Fruit fly (Drosophila melanogaster) whole organism, embryonic: Measurements from ENCODE around the gene E23.
A peak's percentile ranks its signal among the peaks of the same experiment; 100 is the strongest.

Experiments used
- Atf-2 ChIP-seq: fragments of 200-800 bp; sonication (Bioruptor generic); optimal IDR thresholded peaks from 2 replicates; lab custom pipeline; 2016; ENCODE audit warnings: missing biosample characterization, missing genetic modification characterization
- BtbVII ChIP-seq: fragments of 200-800 bp; sonication (Bioruptor generic); optimal IDR thresholded peaks from 3 replicates; lab custom pipeline; 2017; ENCODE audit warnings: missing biosample characterization, mild to moderate bottlenecking, missing genetic modification characterization
- CG10267 ChIP-seq: fragments of 200-800 bp; sonication (Bioruptor generic); optimal IDR thresholded peaks from 2 replicates; lab custom pipeline; 2018; ENCODE audit warnings: missing biosample characterization, mild to moderate bottlenecking, missing genetic modification characterization, moderate library complexity
- CG10959 ChIP-seq: fragments of 200-800 bp; sonication (Bioruptor generic); IDR thresholded peaks from 2 replicates; pipeline ENCODE4 v1.3.6; 2022; ENCODE audit warnings: missing biosample characterization, missing genetic modification characterization
- CG11093 ChIP-seq: fragments of 200-800 bp; sonication (Bioruptor generic); IDR thresholded peaks from 3 replicates; pipeline ENCODE4 v1.3.6; 2022; ENCODE audit warnings: missing biosample characterization, missing genetic modification characterization
- CG11398 ChIP-seq: fragments of 200-800 bp; sonication (Bioruptor generic); optimal IDR thresholded peaks from 2 replicates; lab custom pipeline; 2016; ENCODE audit warnings: missing biosample characterization, missing genetic modification characterization
- CG11723 ChIP-seq: fragments of 200-800 bp; sonication (Bioruptor generic); optimal IDR thresholded peaks from 2 replicates; lab custom pipeline; 2017; ENCODE audit warnings: missing biosample characterization, mild to moderate bottlenecking, missing genetic modification characterization
- CG14710 ChIP-seq: fragments of 200-800 bp; sonication (Bioruptor generic); optimal IDR thresholded peaks from 3 replicates; lab custom pipeline; 2019; ENCODE audit warnings: missing biosample characterization, mild to moderate bottlenecking, missing genetic modification characterization, moderate library complexity
- CG15011 ChIP-seq: fragments of 200-800 bp; sonication (Bioruptor generic); optimal IDR thresholded peaks from 3 replicates; lab custom pipeline; 2018; ENCODE audit warnings: missing biosample characterization, mild to moderate bottlenecking, missing genetic modification characterization
- CG15479 ChIP-seq: fragments of 200-800 bp; sonication (Bioruptor generic); optimal IDR thresholded peaks from 3 replicates; lab custom pipeline; 2019; ENCODE audit warnings: missing biosample characterization, mild to moderate bottlenecking, missing genetic modification characterization, moderate library complexity
- CG1603 ChIP-seq: fragments of 200-800 bp; sonication (Bioruptor generic); optimal IDR thresholded peaks from 2 replicates; lab custom pipeline; 2019; ENCODE audit warnings: missing biosample characterization, mild to moderate bottlenecking, missing genetic modification characterization, moderate library complexity
- CG16813 ChIP-seq: fragments of 200-800 bp; sonication (Bioruptor generic); IDR thresholded peaks from 3 replicates; pipeline ENCODE4 v1.3.6; 2022; ENCODE audit warnings: missing biosample characterization, missing genetic modification characterization; ENCODE audit not compliant: partially characterized antibody
- CG17385 ChIP-seq: fragments of 200-800 bp; sonication (Bioruptor generic); optimal IDR thresholded peaks from 3 replicates; lab custom pipeline; 2018; ENCODE audit warnings: missing biosample characterization, mild to moderate bottlenecking, missing genetic modification characterization
- CG18262 ChIP-seq: fragments of 200-800 bp; optimal IDR thresholded peaks from 3 replicates; lab custom pipeline; 2019; ENCODE audit warnings: missing biosample characterization, mild to moderate bottlenecking, missing genetic modification characterization, moderate library complexity
- CG18764 ChIP-seq: fragments of 200-800 bp; sonication (Bioruptor generic); optimal IDR thresholded peaks from 3 replicates; lab custom pipeline; 2016; ENCODE audit warnings: missing biosample characterization, missing genetic modification characterization
- CG31388 ChIP-seq: fragments of 200-800 bp; sonication (Bioruptor generic); optimal IDR thresholded peaks from 2 replicates; lab custom pipeline; 2016; ENCODE audit warnings: missing biosample characterization, missing genetic modification characterization
- CG4328 ChIP-seq: fragments of 200-800 bp; sonication (Bioruptor generic); optimal IDR thresholded peaks from 3 replicates; lab custom pipeline; 2017; ENCODE audit warnings: missing biosample characterization, missing genetic modification reagents, missing genetic modification characterization
- CG6813 ChIP-seq: fragments of 200-800 bp; sonication (Bioruptor generic); optimal IDR thresholded peaks from 2 replicates; lab custom pipeline; 2017; ENCODE audit warnings: missing biosample characterization, missing genetic modification characterization, mild to moderate bottlenecking, moderate library complexity, missing genetic modification reagents
- CG7839 ChIP-seq: fragments of 200-800 bp; sonication (Bioruptor generic); optimal IDR thresholded peaks from 3 replicates; lab custom pipeline; 2018; ENCODE audit warnings: missing biosample characterization, mild to moderate bottlenecking, missing genetic modification characterization, moderate library complexity
- CG7963 ChIP-seq: fragments of 200-800 bp; sonication (Bioruptor generic); IDR thresholded peaks from 3 replicates; pipeline ENCODE4 v1.3.6; 2022; ENCODE audit warnings: missing biosample characterization, missing genetic modification characterization; ENCODE audit not compliant: partially characterized antibody
- CG9437 ChIP-seq: fragments of 200-800 bp; sonication (Bioruptor generic); optimal IDR thresholded peaks from 2 replicates; lab custom pipeline; 2018; ENCODE audit warnings: missing biosample characterization, mild to moderate bottlenecking, missing genetic modification characterization
- CG9609 ChIP-seq: fragments of 200-800 bp; sonication (Bioruptor generic); optimal IDR thresholded peaks from 3 replicates; lab custom pipeline; 2016; ENCODE audit warnings: missing biosample characterization, missing genetic modification characterization
- Chrac-16 ChIP-seq: fragments of 200-800 bp; sonication (Bioruptor generic); optimal IDR thresholded peaks from 3 replicates; lab custom pipeline; 2016; ENCODE audit warnings: missing biosample characterization, missing genetic modification characterization
- D19A ChIP-seq: fragments of 200-800 bp; optimal IDR thresholded peaks from 3 replicates; lab custom pipeline; 2019; ENCODE audit warnings: missing biosample characterization, mild to moderate bottlenecking, missing genetic modification characterization, moderate library complexity
- Doc2 ChIP-seq: fragments of 200-800 bp; sonication (Bioruptor generic); IDR thresholded peaks from 2 replicates; pipeline ENCODE4 v1.3.6; 2022; ENCODE audit warnings: missing biosample characterization, missing genetic modification characterization
- E2f1 ChIP-seq: fragments of 200-800 bp; sonication (Bioruptor generic); IDR thresholded peaks from 2 replicates; pipeline ENCODE4 v1.3.6; 2022; ENCODE audit warnings: missing biosample characterization, missing genetic modification characterization
- E2f2 ChIP-seq: fragments of 200-800 bp; sonication (Bioruptor generic); IDR thresholded peaks from 2 replicates; pipeline ENCODE4 v1.3.6; 2022; ENCODE audit warnings: missing biosample characterization, missing genetic modification characterization
- Fer2 ChIP-seq: fragments of 200-800 bp; sonication (Bioruptor generic); optimal IDR thresholded peaks from 2 replicates; lab custom pipeline; 2018; ENCODE audit warnings: missing biosample characterization, mild to moderate bottlenecking, missing genetic modification characterization, moderate library complexity
- Hr39 ChIP-seq: fragments of >200 bp; optimal IDR thresholded peaks from 2 replicates; lab custom pipeline; 2017
- Hr51 ChIP-seq, 2 experiments: fragments of 200-800 bp; sonication (Bioruptor generic); optimal IDR thresholded peaks; 2 replicates in 1 of 2; 3 replicates in 1 of 2; lab custom pipeline; 2016 to 2018; ENCODE audit warnings: missing biosample characterization in 2 of 2, missing genetic modification characterization in 2 of 2, mild to moderate bottlenecking in 1 of 2, moderate library complexity in 1 of 2
- Nf-YA ChIP-seq: fragments of 200-800 bp; sonication (Bioruptor generic); IDR thresholded peaks from 2 replicates; pipeline ENCODE4 v1.3.6; 2022; ENCODE audit warnings: missing biosample characterization, missing genetic modification characterization
- Ptx1 ChIP-seq: fragments of 200-800 bp; sonication (Bioruptor generic); IDR thresholded peaks from 2 replicates; pipeline ENCODE4 v1.3.6; 2022; ENCODE audit warnings: missing biosample characterization, missing genetic modification characterization
- Side ChIP-seq: fragments of 200-800 bp; sonication (Bioruptor generic); optimal IDR thresholded peaks from 2 replicates; lab custom pipeline; 2016; ENCODE audit warnings: missing biosample characterization, missing genetic modification characterization
- Sin3A ChIP-seq: fragments of >200 bp; optimal IDR thresholded peaks from 2 replicates; lab custom pipeline; 2018
- Stat92E ChIP-seq, 3 experiments: fragments of >200 bp in 2 of 3; fragments of 200-800 bp in 1 of 3; sonication (Bioruptor generic) in 1 of 3; optimal IDR thresholded peaks; 2 replicates each; lab custom pipeline; 2017 to 2019; ENCODE audit warnings: missing biosample characterization in 3 of 3, missing genetic modification characterization in 3 of 3, mild to moderate bottlenecking in 1 of 3, moderate library complexity in 1 of 3
- ase ChIP-seq: fragments of 200-800 bp; sonication (Bioruptor generic); IDR thresholded peaks from 3 replicates; pipeline ENCODE4 v1.3.6; 2022; ENCODE audit warnings: missing biosample characterization, missing genetic modification characterization
- bab2 ChIP-seq: fragments of 200-800 bp; sonication (Bioruptor generic); optimal IDR thresholded peaks from 2 replicates; lab custom pipeline; 2016; ENCODE audit warnings: missing biosample characterization, missing genetic modification characterization
- bigmax ChIP-seq: fragments of 200-800 bp; sonication (Bioruptor generic); optimal IDR thresholded peaks from 2 replicates; lab custom pipeline; 2018; ENCODE audit warnings: missing biosample characterization, mild to moderate bottlenecking, missing genetic modification characterization
- bsh ChIP-seq, 2 experiments: fragments of 200-800 bp; sonication (Bioruptor generic); optimal IDR thresholded peaks; 2 replicates each; lab custom pipeline; 2017 to 2018; ENCODE audit warnings: mild to moderate bottlenecking in 2 of 2, missing biosample characterization in 2 of 2, missing genetic modification characterization in 2 of 2, moderate library complexity in 1 of 2
- corto ChIP-seq: fragments of 200-800 bp; sonication (Bioruptor generic); optimal IDR thresholded peaks from 2 replicates; lab custom pipeline; 2016; ENCODE audit warnings: missing biosample characterization, mild to moderate bottlenecking, missing genetic modification characterization, moderate library complexity
- hth ChIP-seq: fragments of >200 bp; optimal IDR thresholded peaks from 2 replicates; lab custom pipeline; 2017; ENCODE audit warnings: inconsistent platforms
- p53 ChIP-seq: fragments of 200-800 bp; sonication (Bioruptor generic); optimal IDR thresholded peaks from 2 replicates; lab custom pipeline; 2016; ENCODE audit warnings: missing biosample characterization, missing genetic modification characterization
- pan ChIP-seq, 4 experiments: fragments of >200 bp in 3 of 4; fragments of 200-800 bp in 1 of 4; sonication (Bioruptor generic) in 1 of 4; optimal IDR thresholded peaks in 3 of 4; IDR thresholded peaks in 1 of 4; 2 replicates each; pipeline versions ENCODE4 v1.3.6 to Lab custom; 2017 to 2022; ENCODE audit warnings: missing biosample characterization in 2 of 4, missing genetic modification characterization in 2 of 4, mixed read lengths in 1 of 4
- pita ChIP-seq: fragments of 200-800 bp; sonication (Bioruptor generic); optimal IDR thresholded peaks from 2 replicates; lab custom pipeline; 2017; ENCODE audit warnings: missing biosample characterization, mild to moderate bottlenecking, missing genetic modification characterization
- sens ChIP-seq: fragments of 200-800 bp; sonication (Bioruptor generic); peaks from one replicate; lab custom pipeline; 2016; ENCODE audit warnings: missing biosample characterization, missing genetic modification characterization
- seq ChIP-seq: fragments of 200-800 bp; sonication (Bioruptor generic); IDR thresholded peaks from 2 replicates; pipeline ENCODE4 v1.3.6; 2022; ENCODE audit warnings: missing biosample characterization, missing genetic modification characterization
- sisA ChIP-seq: fragments of 200-800 bp; sonication (Bioruptor generic); IDR thresholded peaks from 2 replicates; pipeline ENCODE4 v1.3.6; 2022; ENCODE audit warnings: missing biosample characterization, missing genetic modification characterization
- so ChIP-seq: fragments of 200-800 bp; sonication (Bioruptor generic); IDR thresholded peaks from 3 replicates; pipeline ENCODE4 v1.3.6; 2022; ENCODE audit warnings: missing biosample characterization, missing genetic modification characterization
- tgo ChIP-seq: fragments of 200-800 bp; sonication (Bioruptor generic); IDR thresholded peaks from 3 replicates; pipeline ENCODE4 v1.3.6; 2022; ENCODE audit warnings: missing biosample characterization, missing genetic modification characterization
- tx ChIP-seq: fragments of 200-800 bp; sonication (Bioruptor generic); optimal IDR thresholded peaks from 2 replicates; lab custom pipeline; 2016; ENCODE audit warnings: missing biosample characterization, missing genetic modification characterization

Gene E23

DNA sequence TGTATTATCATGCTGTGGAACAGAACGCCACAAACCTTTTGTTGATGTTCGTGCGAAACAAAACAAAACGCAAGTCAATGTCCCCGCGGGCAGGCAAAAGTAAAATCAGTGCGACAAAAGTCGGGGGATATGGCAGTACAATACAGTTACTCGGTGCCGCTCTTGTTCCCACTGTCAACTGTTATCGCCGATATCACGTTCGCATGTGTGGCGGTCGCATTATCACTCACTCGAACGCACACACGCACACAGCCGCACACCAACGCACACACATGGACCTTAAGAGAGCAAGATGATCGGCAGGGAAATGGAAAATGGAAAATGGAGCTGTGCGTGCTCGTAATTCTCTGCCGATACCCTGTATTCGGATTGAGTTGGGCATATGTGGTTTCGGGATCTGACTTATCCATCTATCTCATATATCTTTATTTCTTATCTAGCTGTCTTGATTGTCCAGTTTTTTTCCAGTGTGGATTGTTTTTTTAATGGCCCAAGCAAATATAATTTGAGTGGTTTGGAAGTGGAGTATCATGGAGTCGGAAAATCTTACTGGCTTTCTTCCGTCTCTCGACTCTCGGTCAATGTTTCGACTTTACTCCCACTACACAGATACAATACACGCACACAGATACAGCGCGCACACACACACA, 15.9 kb downstream of the E23 start:
- TF ChIP-seq D19A (tag; lab: Kevin White, UChicago) (peak; percentile 73), CG6813 (GFP tag; lab: Kevin White, UChicago) (peak; percentile 43), CG9609 (GFP tag; lab: Kevin White, UChicago) (peak; percentile 87), sens (GFP tag; lab: Kevin White, UChicago) (peak; percentile 98), CG10267 (tag; lab: Kevin White, UChicago) (peak; percentile 81), CG11723 (peak; percentile 45), CG1603 (tag; lab: Kevin White, UChicago) (peak; percentile 93), E2f2 (GFP tag; lab: Robert Waterston, UW) (peak; percentile 19; the same call in 1 of the 2 replicates), hth (no peak), CG7839 (peak; percentile 83), CG10959 (GFP tag; lab: Robert Waterston, UW) (peak; percentile 76), BtbVII (no peak), CG16813 (GFP tag; lab: Robert Waterston, UW) (no peak), tx (GFP tag; lab: Kevin White, UChicago) (peak; percentile 74), ase (GFP tag; lab: Robert Waterston, UW) (peak; percentile 76; the same call in 2 of the 3 replicates), Hr51 (GFP tag; optimal IDR thresholded peaks at IDR 0.05; lab: Kevin White, UChicago) (peak in 1 of 2 experiments; percentile 15), p53 (GFP tag; lab: Kevin White, UChicago) (peak; percentile 67), CG31388 (GFP tag; lab: Kevin White, UChicago) (peak; percentile 10), CG15011 (GFP tag; lab: Kevin White, UChicago) (no peak), CG15479 (GFP tag; lab: Kevin White, UChicago) (no peak), E2f1 (GFP tag; lab: Robert Waterston, UW) (peak; percentile 70), CG18262 (peak; percentile 91), Doc2 (no peak), corto (GFP tag; lab: Kevin White, UChicago) (no peak), Hr39 (no peak), Ptx1 (GFP tag; lab: Robert Waterston, UW) (peak; percentile 80), bigmax (GFP tag; lab: Kevin White, UChicago) (no peak), seq (GFP tag; lab: Robert Waterston, UW) (no peak), Stat92E (GFP tag; optimal IDR thresholded peaks at IDR 0.05; lab: Kevin White, UChicago) (peak in 1 of 3 experiments; percentile 50), CG18764 (peak; percentile 85), Side (GFP tag; lab: Kevin White, UChicago) (peak; percentile 81), Nf-YA (peak; percentile 65), Chrac-16 (GFP tag; lab: Kevin White, UChicago) (peak; percentile 86), sisA (GFP tag; lab: Robert Waterston, UW) (peak; percentile 91), so (GFP tag; lab: Robert Waterston, UW) (peak; percentile 45; the same call in 1 of the 3 replicates), pita (GFP tag; lab: Kevin White, UChicago) (no peak), Sin3A (lab: Kevin White, UChicago) (no peak), pan (optimal IDR thresholded peaks at IDR 0.05; lab: Kevin White, UChicago) (no peak), pan (GFP tag; optimal IDR thresholded peaks at IDR 0.05 in 1 of 2, IDR thresholded peaks at IDR 0.05 in 1 of 2) (peak in 1 of 2 experiments; percentile 71), Atf-2 (GFP tag; lab: Kevin White, UChicago) (peak; percentile 86), CG7963 (GFP tag; lab: Robert Waterston, UW) (no peak), CG17385 (GFP tag; lab: Kevin White, UChicago) (peak; percentile 66), CG9437 (GFP tag; lab: Kevin White, UChicago) (peak; percentile 66), CG14710 (peak; percentile 88), bsh (GFP tag; optimal IDR thresholded peaks at IDR 0.05; lab: Kevin White, UChicago) (peak; percentile 68 to 96), CG11093 (GFP tag; lab: Robert Waterston, UW) (peak; percentile 83), Fer2 (tag; lab: Kevin White, UChicago) (no peak), CG11398 (GFP tag; lab: Kevin White, UChicago) (peak; percentile 79), bab2 (GFP tag; lab: Kevin White, UChicago) (peak; percentile 74), tgo (GFP tag; lab: Robert Waterston, UW) (peak; percentile 65), CG4328 (GFP tag; lab: Kevin White, UChicago) (no peak)
